Fruit fly (Drosophila melanogaster) whole organism, prepupa: ENCODE data around the gene Sam-S.

Experiments
- Blimp-1 ChIP-seq: fragments of 200-800 bp; sonication (Bioruptor generic); optimal IDR thresholded peaks from 3 replicates; lab custom pipeline; 2017; ENCODE audit warnings: missing biosample characterization, missing genetic modification characterization, mild to moderate bottlenecking, moderate library complexity, missing genetic modification reagents
- CG10631 ChIP-seq: fragments of 200-800 bp; sonication (Bioruptor generic); optimal IDR thresholded peaks from 2 replicates; lab custom pipeline; 2016; ENCODE audit warnings: missing biosample characterization, missing genetic modification characterization
- CG10669 ChIP-seq: fragments of 200-800 bp; sonication (Bioruptor generic); optimal IDR thresholded peaks from 3 replicates; lab custom pipeline; 2018; ENCODE audit warnings: missing biosample characterization, mild to moderate bottlenecking, missing genetic modification characterization, moderate library complexity
- CG11762 ChIP-seq: fragments of 200-800 bp; sonication (Bioruptor generic); optimal IDR thresholded peaks from 3 replicates; lab custom pipeline; 2016; ENCODE audit warnings: missing biosample characterization, missing genetic modification characterization; ENCODE audit not compliant: insufficient read depth
- CG15336 ChIP-seq: fragments of 200-800 bp; sonication (Bioruptor generic); IDR thresholded peaks from 2 replicates; pipeline ENCODE4 v1.3.6; 2022; ENCODE audit warnings: missing biosample characterization, missing genetic modification characterization
- CG1621 ChIP-seq: fragments of 200-800 bp; sonication (Bioruptor generic); optimal IDR thresholded peaks from 3 replicates; lab custom pipeline; 2018; ENCODE audit warnings: missing biosample characterization, mild to moderate bottlenecking, missing genetic modification characterization
- CG31627 ChIP-seq: fragments of 200-800 bp; sonication (Bioruptor generic); optimal IDR thresholded peaks from 3 replicates; lab custom pipeline; 2016; ENCODE audit warnings: missing biosample characterization, missing genetic modification characterization
- CG3919 ChIP-seq: fragments of 200-800 bp; sonication (Bioruptor generic); optimal IDR thresholded peaks from 3 replicates; lab custom pipeline; 2016; ENCODE audit warnings: missing biosample characterization, missing genetic modification characterization
- CG6276 ChIP-seq: fragments of 200-800 bp; sonication (Bioruptor generic); optimal IDR thresholded peaks from 2 replicates; lab custom pipeline; 2017; ENCODE audit warnings: missing biosample characterization, mild to moderate bottlenecking, missing genetic modification characterization
- CG6854 ChIP-seq: fragments of 200-800 bp; sonication (Bioruptor generic); optimal IDR thresholded peaks from 2 replicates; lab custom pipeline; 2017; ENCODE audit warnings: missing biosample characterization, mild to moderate bottlenecking, missing genetic modification characterization
- CG8119 ChIP-seq: fragments of 200-800 bp; sonication (Bioruptor generic); IDR thresholded peaks from 3 replicates; pipeline ENCODE4 v1.3.6; 2022; ENCODE audit warnings: missing biosample characterization, missing genetic modification characterization
- CG8632 ChIP-seq: fragments of 200-800 bp; sonication (Bioruptor generic); optimal IDR thresholded peaks from 3 replicates; lab custom pipeline; 2016; ENCODE audit warnings: missing biosample characterization, missing genetic modification characterization
- Eip78C ChIP-seq: fragments of 200-800 bp; sonication (Bioruptor generic); peaks from one replicate; lab custom pipeline; 2016; ENCODE audit warnings: missing biosample characterization, missing genetic modification characterization
- Eip93F ChIP-seq: fragments of 200-800 bp; sonication (Bioruptor generic); optimal IDR thresholded peaks from 2 replicates; lab custom pipeline; 2016; ENCODE audit warnings: missing biosample characterization, mild to moderate bottlenecking, missing genetic modification characterization
- Gug ChIP-seq: fragments of 200-800 bp; sonication (Bioruptor generic); IDR thresholded peaks from 2 replicates; pipeline ENCODE4 v1.3.6; 2022; ENCODE audit warnings: missing biosample characterization, missing genetic modification characterization
- Hr39 ChIP-seq: fragments of 200-800 bp; sonication (Bioruptor generic); optimal IDR thresholded peaks from 2 replicates; lab custom pipeline; 2016; ENCODE audit warnings: missing biosample characterization, missing genetic modification characterization
- Lpt ChIP-seq: fragments of 200-800 bp; sonication (Bioruptor generic); optimal IDR thresholded peaks from 3 replicates; lab custom pipeline; 2016; ENCODE audit warnings: missing biosample characterization, missing genetic modification characterization
- Sox14 ChIP-seq: fragments of 200-800 bp; sonication (Bioruptor generic); optimal IDR thresholded peaks from 3 replicates; lab custom pipeline; 2016; ENCODE audit warnings: missing biosample characterization, missing genetic modification characterization
- Sox15 ChIP-seq: fragments of 200-800 bp; sonication (Bioruptor generic); optimal IDR thresholded peaks from 3 replicates; lab custom pipeline; 2016; ENCODE audit warnings: missing biosample characterization, missing genetic modification characterization
- achi ChIP-seq: fragments of 200-800 bp; sonication (Bioruptor generic); optimal IDR thresholded peaks from 3 replicates; lab custom pipeline; 2016; ENCODE audit warnings: missing biosample characterization, missing genetic modification characterization
- acj6 ChIP-seq: fragments of 200-800 bp; sonication (Bioruptor generic); optimal IDR thresholded peaks from 3 replicates; lab custom pipeline; 2016; ENCODE audit warnings: missing biosample characterization, missing genetic modification characterization
- cyc ChIP-seq: fragments of 200-800 bp; sonication (Bioruptor generic); optimal IDR thresholded peaks from 3 replicates; lab custom pipeline; 2016; ENCODE audit warnings: missing biosample characterization, missing genetic modification characterization
- esn ChIP-seq: fragments of 200-800 bp; sonication (Bioruptor generic); optimal IDR thresholded peaks from 2 replicates; lab custom pipeline; 2016; ENCODE audit warnings: missing biosample characterization, mild to moderate bottlenecking, missing genetic modification characterization, moderate library complexity
- fd85E ChIP-seq: fragments of 200-800 bp; sonication (Bioruptor generic); optimal IDR thresholded peaks from 3 replicates; lab custom pipeline; 2016; ENCODE audit warnings: missing biosample characterization, missing genetic modification characterization
- fkh ChIP-seq: fragments of 200-800 bp; sonication (Bioruptor generic); optimal IDR thresholded peaks from 3 replicates; lab custom pipeline; 2017; ENCODE audit warnings: missing biosample characterization, mild to moderate bottlenecking, missing genetic modification characterization, moderate library complexity
- lz ChIP-seq: fragments of 200-800 bp; sonication (Bioruptor generic); optimal IDR thresholded peaks from 3 replicates; lab custom pipeline; 2016; ENCODE audit warnings: missing biosample characterization, missing genetic modification characterization
- spab ChIP-seq: fragments of 200-800 bp; sonication (Bioruptor generic); optimal IDR thresholded peaks from 2 replicates; lab custom pipeline; 2017; ENCODE audit warnings: missing biosample characterization, mild to moderate bottlenecking, missing genetic modification characterization, missing genetic modification reagents
- svp ChIP-seq: fragments of 200-800 bp; sonication (Bioruptor generic); peaks from one replicate; lab custom pipeline; 2016; ENCODE audit warnings: missing biosample characterization, missing genetic modification characterization

Gene Sam-S

dm6 chr2L:94639-95059 lies 12.1 kb upstream of the Sam-S start, which contains the start of gene Zir (continued):
- TF ChIP-seq CG8119 (GFP tag; lab: Robert Waterston, UW) = no peak
- no peak for TF ChIP-seq CG11762 (GFP tag; lab: Kevin White, UChicago)
- TF ChIP-seq, all 60 proteins: peak for 4

dm6 chr2L:102161-102761 lies 4.4 kb upstream of the Sam-S start, which contains the start of gene Creld:
Gene Creld (plus strand): TSS chr2L:102380.
- TF ChIP-seq CG6854 (GFP tag; lab: Kevin White, UChicago) = no peak
- peak; percentile 21 for TF ChIP-seq esn (GFP tag; lab: Kevin White, UChicago)
- TF ChIP-seq Blimp-1 = no peak

dm6 chr2L:107032-107431 lies 329 bp downstream of the Sam-S start:
- no peak for TF ChIP-seq fd85E (GFP tag; lab: Kevin White, UChicago)
- no peak for TF ChIP-seq spab (GFP tag; lab: Kevin White, UChicago)
- TF ChIP-seq Gug (GFP tag; lab: Robert Waterston, UW) = no peak

- TF ChIP-seq Blimp-1 (no peak), Eip78C (GFP tag; lab: Kevin White, UChicago) (peak; percentile 47), Lpt (GFP tag; lab: Kevin White, UChicago) (no peak), CG8632 (GFP tag; lab: Kevin White, UChicago) (no peak), CG6276 (no peak), esn (GFP tag; lab: Kevin White, UChicago) (peak; percentile 6), CG15336 (GFP tag; lab: Robert Waterston, UW) (no peak; the same call in 1 of the 2 replicates), CG10631 (GFP tag; lab: Kevin White, UChicago) (no peak), Hr39 (no peak), lz (no peak), CG10669 (no peak), Sox14 (peak; percentile 86), CG11762 (GFP tag; lab: Kevin White, UChicago) (no peak), CG6854 (GFP tag; lab: Kevin White, UChicago) (peak; percentile 71)
These were observed 1.1 kb downstream of the Sam-S start for dm6 chr2L:107476-108436.

- TF ChIP-seq CG31627 (GFP tag; lab: Kevin White, UChicago) (no peak), Lpt (GFP tag; lab: Kevin White, UChicago) (no peak), CG15336 (GFP tag; lab: Robert Waterston, UW) (0 out of 2 replicates have a peak, but pooled peaks have one; percentile 36), Sox15 (no peak), svp (peak; percentile 68), achi (GFP tag; lab: Kevin White, UChicago) (no peak), Eip93F (no peak), CG3919 (GFP tag; lab: Kevin White, UChicago) (no peak), CG11762 (GFP tag; lab: Kevin White, UChicago) (no peak), esn (GFP tag; lab: Kevin White, UChicago) (no peak), CG1621 (peak; percentile 85), cyc (GFP tag; lab: Kevin White, UChicago) (no peak), fd85E (GFP tag; lab: Kevin White, UChicago) (no peak), acj6 (GFP tag; lab: Kevin White, UChicago) (no peak), fkh (peak; percentile 32)
These were observed 2.5 kb downstream of the Sam-S start for dm6 chr2L:109098-109799.
